Worm (Caenorhabditis elegans) whole organism, mixed stage, embryonic: Measurements from ENCODE around the gene F59F3.6.

Experiments used
- blmp-1 ChIP-seq: fragments of 150-350 bp; optimal IDR thresholded peaks from 2 replicates; lab custom pipeline; 2014; ENCODE audit warnings: missing biosample characterization, missing genetic modification characterization
- nhr-12 ChIP-seq: fragments of 150-350 bp; optimal IDR thresholded peaks from 2 replicates; lab custom pipeline; 2014; ENCODE audit warnings: missing biosample characterization, missing genetic modification characterization
- nhr-28 ChIP-seq: fragments of 150-350 bp; optimal IDR thresholded peaks from 2 replicates; lab custom pipeline; 2014; ENCODE audit warnings: missing biosample characterization, missing genetic modification characterization
- snpc-4 ChIP-seq: fragments of 150-350 bp; optimal IDR thresholded peaks from 2 replicates; lab custom pipeline; 2014; ENCODE audit warnings: missing biosample characterization, missing genetic modification characterization
- zip-8 ChIP-seq: fragments of 150-350 bp; optimal IDR thresholded peaks from 2 replicates; lab custom pipeline; 2014; ENCODE audit warnings: missing biosample characterization, missing genetic modification characterization
- ztf-11 ChIP-seq: fragments of 150-350 bp; optimal IDR thresholded peaks from 2 replicates; lab custom pipeline; 2014; ENCODE audit warnings: missing biosample characterization, missing genetic modification characterization

- no peak for TF ChIP-seq ztf-11 (tag; lab: Kevin White, UChicago)
- no peak for TF ChIP-seq nhr-12 (tag; lab: Kevin White, UChicago)
- TF ChIP-seq snpc-4 (tag; lab: Kevin White, UChicago) = no peak
- no peak for TF ChIP-seq nhr-28
- no peak for TF ChIP-seq blmp-1 (tag; lab: Kevin White, UChicago)
- TF ChIP-seq zip-8 (tag; lab: Kevin White, UChicago) = no peak
Observed at ce11 chrX:10979186-10979585, 19.9 kb downstream of the F59F3.6 start, which contains the start of gene pxn-2.
